Fruit fly (Drosophila melanogaster) Kc167 (cell line): ENCODE results near the gene Yif1.

Experiments used
- Myc ChIP-seq: fragments of >200 bp; optimal IDR thresholded peaks from 2 replicates; lab custom pipeline; 2017; ENCODE audit warnings: missing external identifiers
- Sin3A ChIP-seq: fragments of >200 bp; optimal IDR thresholded peaks from 2 replicates; lab custom pipeline; 2018; ENCODE audit warnings: missing external identifiers
- h ChIP-seq: fragments of >200 bp; optimal IDR thresholded peaks from 3 replicates; lab custom pipeline; 2018; ENCODE audit warnings: missing external identifiers
- insv ChIP-seq: fragments of >200 bp; optimal IDR thresholded peaks from 3 replicates; lab custom pipeline; 2018; ENCODE audit warnings: missing external identifiers
- psq ChIP-seq: fragments of >200 bp; optimal IDR thresholded peaks from 2 replicates; lab custom pipeline; 2017; ENCODE audit warnings: missing external identifiers
- ttk ChIP-seq: sonication (Bioruptor generic); optimal IDR thresholded peaks from 2 replicates; lab custom pipeline; 2017; ENCODE audit warnings: missing external identifiers

The Yif1 gene

dm6 chr3R:26727014-26727413, 9.3 kb downstream of the Yif1 start, which contains the start of gene CG14246:
Gene CG14246 (plus strand): TSS chr3R:26727314.
- TF ChIP-seq h (lab: Kevin White, UChicago) (no peak), ttk (lab: Kevin White, UChicago) (no peak), Myc (lab: Kevin White, UChicago) (no peak), insv (lab: Kevin White, UChicago) (no peak), Sin3A (lab: Kevin White, UChicago) (no peak), psq (lab: Kevin White, UChicago) (no peak)

DNA sequence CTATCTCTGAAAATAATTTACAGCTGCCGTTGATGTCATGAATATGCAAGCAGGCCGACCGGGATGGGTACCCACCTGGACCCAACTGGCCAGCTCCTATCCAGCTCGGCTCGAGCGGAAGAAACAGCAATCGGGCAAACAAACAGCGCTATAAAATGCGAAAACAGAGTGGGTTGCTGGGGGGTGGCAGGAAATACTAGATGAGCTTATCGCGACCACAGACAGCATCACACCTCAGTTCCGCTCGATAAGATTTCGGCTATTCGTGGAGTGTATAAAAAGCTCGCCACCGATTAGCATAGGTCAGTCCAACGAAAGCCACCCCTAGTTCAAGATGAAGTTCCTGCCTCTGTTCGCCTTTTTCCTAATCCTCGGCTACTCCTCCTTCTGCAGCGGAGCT, 10.8 kb downstream of the Yif1 start, which contains the start of gene CG14245:
CG14245 (plus strand) TSS at position 301 of the 400 bp plus-strand sequence.
- no peak for TF ChIP-seq Sin3A (lab: Kevin White, UChicago)
- TF ChIP-seq insv (lab: Kevin White, UChicago), result no peak
- no peak for TF ChIP-seq Myc (lab: Kevin White, UChicago)
- TF ChIP-seq ttk (lab: Kevin White, UChicago), result no peak
- TF ChIP-seq psq (lab: Kevin White, UChicago), result no peak
- no peak for TF ChIP-seq h (lab: Kevin White, UChicago)

DNA sequence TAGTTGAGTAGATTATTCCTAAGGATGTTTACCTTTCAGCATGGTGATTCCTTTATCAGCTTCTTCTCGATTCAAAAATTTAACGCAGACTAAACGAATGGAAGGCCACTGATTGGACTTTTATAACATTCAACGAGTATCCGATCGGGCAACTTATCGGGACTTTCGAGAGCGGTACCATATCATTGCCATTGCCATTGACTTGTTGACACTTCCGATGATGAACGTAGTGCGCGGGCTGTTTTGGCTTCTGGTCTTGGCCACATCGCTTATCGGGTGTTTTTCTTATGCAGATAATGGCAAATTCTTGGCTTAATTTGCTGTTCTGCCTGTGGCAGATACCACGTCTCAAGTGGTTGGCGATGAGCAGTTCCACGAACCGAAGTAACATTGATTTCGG, 18.5 kb downstream of the Yif1 start, which contains the start of gene CG6403:
CG6403 (minus strand) TSS at position 101 of the 400 bp plus-strand sequence.
- no peak for TF ChIP-seq Myc (lab: Kevin White, UChicago)

DNA sequence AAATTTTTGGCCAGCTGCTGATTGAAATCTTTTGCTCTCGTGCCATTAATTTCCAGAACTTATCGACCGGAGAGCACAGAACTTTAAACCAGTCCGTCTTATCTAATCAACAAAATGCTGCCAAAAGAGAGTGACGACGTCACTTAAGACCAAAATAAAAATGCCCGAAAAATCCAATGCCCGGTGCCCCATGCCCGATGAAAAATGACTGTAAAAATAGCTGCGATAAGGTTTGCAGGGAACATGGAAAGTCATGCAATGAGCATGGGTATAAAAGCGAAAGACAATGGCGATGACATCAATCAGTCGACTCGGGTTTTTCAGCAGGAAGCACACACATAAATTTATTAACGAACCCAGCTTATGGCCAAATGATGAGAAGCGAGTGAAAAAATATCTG, 19.6 kb downstream of the Yif1 start, which contains the start of gene CG14247:
CG14247 (plus strand) TSS at position 301 of the 400 bp plus-strand sequence.
- TF ChIP-seq Myc (lab: Kevin White, UChicago), result no peak
- TF ChIP-seq insv (lab: Kevin White, UChicago), result no peak
- no peak for TF ChIP-seq psq (lab: Kevin White, UChicago)

DNA sequence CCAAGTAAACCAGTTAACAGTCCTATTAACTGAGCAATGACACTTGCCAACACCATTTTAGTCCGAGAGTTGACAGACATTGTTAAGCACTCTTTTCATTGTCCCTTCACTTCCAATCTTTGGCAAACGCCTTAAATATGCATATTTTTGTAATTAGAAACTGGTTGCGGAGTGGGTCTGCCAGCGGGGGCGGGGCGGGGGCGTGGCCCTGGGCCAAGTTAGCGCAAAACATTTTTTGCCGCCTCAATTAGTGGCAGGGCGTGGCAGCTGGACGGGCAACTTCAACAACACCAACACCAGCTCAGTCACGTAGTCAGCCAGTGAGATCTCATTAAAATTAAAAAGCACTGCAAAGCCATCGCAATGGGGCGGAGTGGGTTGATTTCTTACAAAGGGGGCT, 44.0 kb downstream of the Yif1 start:
- TF ChIP-seq Myc (lab: Kevin White, UChicago), result no peak
- TF ChIP-seq psq (lab: Kevin White, UChicago), result no peak
- TF ChIP-seq h (lab: Kevin White, UChicago), result no peak
- TF ChIP-seq insv (lab: Kevin White, UChicago), result no peak
- no peak for TF ChIP-seq Sin3A (lab: Kevin White, UChicago)
- TF ChIP-seq ttk (lab: Kevin White, UChicago), result no peak
